Fruit fly (Drosophila melanogaster) whole organism, embryonic: Measurements from ENCODE around the gene CG14043.

Experiments used
- Adf1 ChIP-seq: fragments of 200-800 bp; sonication (Bioruptor generic); IDR thresholded peaks from 2 replicates; pipeline ENCODE4 v1.3.6; 2022; ENCODE audit warnings: missing biosample characterization, missing genetic modification characterization
- CG10267 ChIP-seq: fragments of 200-800 bp; sonication (Bioruptor generic); optimal IDR thresholded peaks from 2 replicates; lab custom pipeline; 2018; ENCODE audit warnings: missing biosample characterization, mild to moderate bottlenecking, missing genetic modification characterization, moderate library complexity
- CG11247 ChIP-seq: fragments of 200-800 bp; sonication (Bioruptor generic); IDR thresholded peaks from 2 replicates; pipeline ENCODE4 v1.3.6; 2022; ENCODE audit warnings: missing biosample characterization, missing genetic modification characterization
- CG12071 ChIP-seq: fragments of 200-800 bp; sonication (Bioruptor generic); optimal IDR thresholded peaks from 3 replicates; lab custom pipeline; 2018; ENCODE audit warnings: missing biosample characterization, mild to moderate bottlenecking, missing genetic modification characterization
- CG12391 ChIP-seq: fragments of 200-800 bp; sonication (Bioruptor generic); optimal IDR thresholded peaks from 3 replicates; lab custom pipeline; 2018; ENCODE audit warnings: missing biosample characterization, mild to moderate bottlenecking, missing genetic modification characterization, moderate library complexity
- CG12942 ChIP-seq: fragments of 200-800 bp; sonication (Bioruptor generic); optimal IDR thresholded peaks from 3 replicates; lab custom pipeline; 2016; ENCODE audit warnings: missing biosample characterization, missing genetic modification characterization
- CG13775 ChIP-seq: fragments of 200-800 bp; sonication (Bioruptor generic); optimal IDR thresholded peaks from 3 replicates; lab custom pipeline; 2017; ENCODE audit warnings: missing biosample characterization, mild to moderate bottlenecking, missing genetic modification characterization
- CG14014 ChIP-seq: fragments of 200-800 bp; sonication (Bioruptor generic); IDR thresholded peaks from 2 replicates; pipeline ENCODE4 v1.3.6; 2022; ENCODE audit warnings: missing biosample characterization, missing genetic modification characterization
- CG14710 ChIP-seq: fragments of 200-800 bp; sonication (Bioruptor generic); optimal IDR thresholded peaks from 3 replicates; lab custom pipeline; 2019; ENCODE audit warnings: missing biosample characterization, mild to moderate bottlenecking, missing genetic modification characterization, moderate library complexity
- CG14965 ChIP-seq: fragments of 200-800 bp; sonication (Bioruptor generic); optimal IDR thresholded peaks from 2 replicates; lab custom pipeline; 2016; ENCODE audit warnings: missing biosample characterization, missing genetic modification characterization, borderline replicate concordance
- CG1603 ChIP-seq: fragments of 200-800 bp; sonication (Bioruptor generic); optimal IDR thresholded peaks from 2 replicates; lab custom pipeline; 2019; ENCODE audit warnings: missing biosample characterization, mild to moderate bottlenecking, missing genetic modification characterization, moderate library complexity
- CG16779 ChIP-seq: fragments of 200-800 bp; sonication (Bioruptor generic); IDR thresholded peaks from 2 replicates; pipeline ENCODE4 v1.3.6; 2022; ENCODE audit warnings: missing biosample characterization, missing genetic modification characterization
- CG3995 ChIP-seq: fragments of 200-800 bp; sonication (Bioruptor generic); optimal IDR thresholded peaks from 3 replicates; lab custom pipeline; 2016; ENCODE audit warnings: missing biosample characterization, missing genetic modification characterization
- CG4360 ChIP-seq: fragments of 200-800 bp; sonication (Bioruptor generic); IDR thresholded peaks from 2 replicates; pipeline ENCODE4 v1.3.6; 2022; ENCODE audit warnings: missing biosample characterization, missing genetic modification characterization
- CG4617 ChIP-seq: fragments of 200-800 bp; sonication (Bioruptor generic); optimal IDR thresholded peaks from 3 replicates; lab custom pipeline; 2016; ENCODE audit warnings: missing biosample characterization, missing genetic modification characterization, borderline replicate concordance
- CG5180 ChIP-seq: fragments of 200-800 bp; sonication (Bioruptor generic); optimal IDR thresholded peaks from 3 replicates; lab custom pipeline; 2017; ENCODE audit warnings: missing biosample characterization, missing genetic modification characterization, mild to moderate bottlenecking, moderate library complexity, missing genetic modification reagents
- CG6175 ChIP-seq: fragments of 200-800 bp; sonication (Bioruptor generic); IDR thresholded peaks from 3 replicates; pipeline ENCODE4 v1.3.6; 2022; ENCODE audit warnings: missing biosample characterization, missing genetic modification characterization
- CG6683 ChIP-seq: fragments of 200-800 bp; sonication (Bioruptor generic); optimal IDR thresholded peaks from 2 replicates; lab custom pipeline; 2017; ENCODE audit warnings: missing biosample characterization, mild to moderate bottlenecking, missing genetic modification characterization, missing genetic modification reagents
- CG8281 ChIP-seq: fragments of 200-800 bp; sonication (Bioruptor generic); optimal IDR thresholded peaks from 2 replicates; lab custom pipeline; 2018; ENCODE audit warnings: missing biosample characterization, mild to moderate bottlenecking, missing genetic modification characterization, moderate library complexity
- CG9215 ChIP-seq: fragments of 200-800 bp; sonication (Bioruptor generic); IDR thresholded peaks from 2 replicates; pipeline ENCODE4 v1.3.6; 2022; ENCODE audit warnings: missing biosample characterization, missing genetic modification characterization
- CG9609 ChIP-seq: fragments of 200-800 bp; sonication (Bioruptor generic); optimal IDR thresholded peaks from 3 replicates; lab custom pipeline; 2016; ENCODE audit warnings: missing biosample characterization, missing genetic modification characterization
- CG9932 ChIP-seq: fragments of 200-800 bp; sonication (Bioruptor generic); IDR thresholded peaks from 2 replicates; pipeline ENCODE4 v1.3.6; 2022; ENCODE audit warnings: missing biosample characterization, missing genetic modification characterization
- CrebB ChIP-seq: fragments of 200-800 bp; sonication (Bioruptor generic); optimal IDR thresholded peaks from 3 replicates; lab custom pipeline; 2018; ENCODE audit warnings: missing biosample characterization, mild to moderate bottlenecking, missing genetic modification characterization
- D ChIP-seq, 2 experiments: fragments of 200-800 bp in 1 of 2; fragments of >200 bp in 1 of 2; sonication (Bioruptor generic) in 1 of 2; optimal IDR thresholded peaks; 2 replicates in 1 of 2; 3 replicates in 1 of 2; lab custom pipeline; 2017; ENCODE audit warnings: mild to moderate bottlenecking in 1 of 2, missing biosample characterization in 1 of 2, missing genetic modification characterization in 1 of 2, missing genetic modification reagents in 1 of 2
- D19B ChIP-seq: fragments of 200-800 bp; sonication (Bioruptor generic); optimal IDR thresholded peaks from 2 replicates; lab custom pipeline; 2017; ENCODE audit warnings: missing biosample characterization, mild to moderate bottlenecking, missing genetic modification characterization
- Doc3 ChIP-seq: fragments of 200-800 bp; sonication (Bioruptor generic); IDR thresholded peaks from 3 replicates; pipeline ENCODE4 v1.3.6; 2022; ENCODE audit warnings: missing biosample characterization, missing genetic modification characterization; ENCODE audit not compliant: partially characterized antibody
- Eip74EF ChIP-seq, 2 experiments: fragments of 200-800 bp in 1 of 2; fragments of >200 bp in 1 of 2; sonication (Bioruptor generic) in 1 of 2; optimal IDR thresholded peaks; 2 replicates each; lab custom pipeline; 2017 to 2019; ENCODE audit warnings: missing biosample characterization in 2 of 2, missing genetic modification characterization in 2 of 2, mild to moderate bottlenecking in 1 of 2, moderate library complexity in 1 of 2
- Elba2 ChIP-seq: fragments of 200-800 bp; sonication (Bioruptor generic); optimal IDR thresholded peaks from 3 replicates; lab custom pipeline; 2016; ENCODE audit warnings: missing biosample characterization, missing genetic modification characterization
- Ets97D ChIP-seq: fragments of 200-800 bp; sonication (Bioruptor generic); optimal IDR thresholded peaks from 3 replicates; lab custom pipeline; 2016; ENCODE audit warnings: missing biosample characterization, missing genetic modification characterization
- Fer1 ChIP-seq: fragments of 200-800 bp; sonication (Bioruptor generic); optimal IDR thresholded peaks from 2 replicates; lab custom pipeline; 2017; ENCODE audit warnings: missing biosample characterization, mild to moderate bottlenecking, missing genetic modification characterization
- Hmx ChIP-seq: fragments of 200-800 bp; sonication (Bioruptor generic); optimal IDR thresholded peaks from 2 replicates; lab custom pipeline; 2016; ENCODE audit warnings: missing biosample characterization, missing genetic modification characterization
- Sry-β ChIP-seq: fragments of 200-800 bp; sonication (Bioruptor generic); optimal IDR thresholded peaks from 2 replicates; lab custom pipeline; 2018; ENCODE audit warnings: missing biosample characterization, mild to moderate bottlenecking, missing genetic modification characterization, moderate library complexity
- Tbp ChIP-seq: fragments of >200 bp; optimal IDR thresholded peaks from 2 replicates; lab custom pipeline; 2018; ENCODE audit warnings: missing biosample characterization, missing genetic modification characterization
- YL-1 ChIP-seq: fragments of 200-800 bp; sonication (Bioruptor generic); optimal IDR thresholded peaks from 3 replicates; lab custom pipeline; 2017; ENCODE audit warnings: missing biosample characterization, mild to moderate bottlenecking, missing genetic modification characterization
- al ChIP-seq: fragments of 200-800 bp; sonication (Bioruptor generic); IDR thresholded peaks from 2 replicates; pipeline ENCODE4 v1.3.6; 2022; ENCODE audit warnings: missing biosample characterization, missing genetic modification characterization
- cg ChIP-seq: fragments of 200-800 bp; sonication (Bioruptor generic); optimal IDR thresholded peaks from 3 replicates; lab custom pipeline; 2019; ENCODE audit warnings: missing biosample characterization, mild to moderate bottlenecking, missing genetic modification characterization, moderate library complexity
- cwo ChIP-seq: fragments of 200-800 bp; sonication (Bioruptor generic); optimal IDR thresholded peaks from 3 replicates; lab custom pipeline; 2017; ENCODE audit warnings: missing biosample characterization, missing genetic modification characterization, mild to moderate bottlenecking, moderate library complexity, missing genetic modification reagents
- ewg ChIP-seq: fragments of 200-800 bp; sonication (Bioruptor generic); optimal IDR thresholded peaks from 3 replicates; lab custom pipeline; 2017; ENCODE audit warnings: mild to moderate bottlenecking, missing biosample characterization, missing genetic modification reagents, missing genetic modification characterization
- eyg ChIP-seq: fragments of 200-800 bp; sonication (Bioruptor generic); optimal IDR thresholded peaks from 3 replicates; lab custom pipeline; 2016; ENCODE audit warnings: missing biosample characterization, missing genetic modification characterization
- fd64A ChIP-seq: fragments of 200-800 bp; sonication (Bioruptor generic); optimal IDR thresholded peaks from 3 replicates; lab custom pipeline; 2018; ENCODE audit warnings: missing biosample characterization, mild to moderate bottlenecking, missing genetic modification characterization
- gfzf ChIP-seq: fragments of 200-800 bp; sonication (Bioruptor generic); optimal IDR thresholded peaks from 2 replicates; lab custom pipeline; 2016; ENCODE audit warnings: missing biosample characterization, mild to moderate bottlenecking, missing genetic modification characterization, moderate library complexity
- hth ChIP-seq: fragments of >200 bp; optimal IDR thresholded peaks from 2 replicates; lab custom pipeline; 2017; ENCODE audit warnings: inconsistent platforms
- seq ChIP-seq: fragments of 200-800 bp; sonication (Bioruptor generic); IDR thresholded peaks from 2 replicates; pipeline ENCODE4 v1.3.6; 2022; ENCODE audit warnings: missing biosample characterization, missing genetic modification characterization
- so ChIP-seq: fragments of 200-800 bp; sonication (Bioruptor generic); IDR thresholded peaks from 3 replicates; pipeline ENCODE4 v1.3.6; 2022; ENCODE audit warnings: missing biosample characterization, missing genetic modification characterization
- sr ChIP-seq: fragments of 200-800 bp; sonication (Bioruptor generic); IDR thresholded peaks from 3 replicates; pipeline ENCODE4 v1.3.6; 2022; ENCODE audit warnings: missing biosample characterization, missing genetic modification characterization
- tgo ChIP-seq: fragments of 200-800 bp; sonication (Bioruptor generic); IDR thresholded peaks from 3 replicates; pipeline ENCODE4 v1.3.6; 2022; ENCODE audit warnings: missing biosample characterization, missing genetic modification characterization
- tio ChIP-seq: fragments of 200-800 bp; sonication (Bioruptor generic); optimal IDR thresholded peaks from 2 replicates; lab custom pipeline; 2017; ENCODE audit warnings: missing biosample characterization, missing genetic modification characterization, inconsistent platforms
- trh ChIP-seq: fragments of 200-800 bp; sonication (Bioruptor generic); optimal IDR thresholded peaks from 2 replicates; lab custom pipeline; 2016; ENCODE audit warnings: missing biosample characterization, missing genetic modification characterization
- ttk ChIP-seq: fragments of 200-800 bp; sonication (Bioruptor generic); IDR thresholded peaks from 2 replicates; pipeline ENCODE4 v2.1.2; 2022; ENCODE audit warnings: missing biosample characterization, missing genetic modification characterization
- wdn ChIP-seq: fragments of 200-800 bp; sonication (Bioruptor generic); IDR thresholded peaks from 2 replicates; pipeline ENCODE4 v1.3.6; 2022; ENCODE audit warnings: missing biosample characterization, missing genetic modification characterization

Gene CG14043

dm6 chr2L:4973731-4974415, 2.4 kb downstream of the CG14043 start, which contains the start of gene mRpL28 (continued):
- TF ChIP-seq Hmx (GFP tag; lab: Kevin White, UChicago) (no peak), so (GFP tag; lab: Robert Waterston, UW) (no peak), CG5180 (GFP tag; lab: Kevin White, UChicago) (no peak), YL-1 (peak; percentile 89), CrebB (tag; lab: Kevin White, UChicago) (no peak), CG14965 (GFP tag; lab: Kevin White, UChicago) (no peak), CG12942 (no peak), CG11247 (GFP tag; lab: Robert Waterston, UW) (no peak), CG14710 (tag; lab: Kevin White, UChicago) (peak; percentile 31), ewg (GFP tag; lab: Kevin White, UChicago) (no peak), CG8281 (no peak), CG6683 (GFP tag; lab: Kevin White, UChicago) (peak; percentile 20), Elba2 (GFP tag; lab: Kevin White, UChicago) (no peak), CG16779 (GFP tag; lab: Robert Waterston, UW) (no peak), Adf1 (GFP tag; lab: Robert Waterston, UW) (no peak; the same call in 1 of the 2 replicates), eyg (GFP tag; lab: Kevin White, UChicago) (no peak), Tbp (GFP tag; lab: Kevin White, UChicago) (no peak), gfzf (GFP tag; lab: Kevin White, UChicago) (peak; percentile 13), CG1603 (tag; lab: Kevin White, UChicago) (peak; percentile 42), Sry-β (GFP tag; lab: Kevin White, UChicago) (peak; percentile 10), CG4617 (GFP tag; lab: Kevin White, UChicago) (peak; percentile 54), fd64A (GFP tag; lab: Kevin White, UChicago) (no peak), ttk (GFP tag; lab: Robert Waterston, UW) (no peak), sr (GFP tag; lab: Robert Waterston, UW) (no peak), trh (GFP tag; lab: Kevin White, UChicago) (no peak), tgo (GFP tag; lab: Robert Waterston, UW) (no peak), CG9609 (GFP tag; lab: Kevin White, UChicago) (no peak), cg (no peak), CG4360 (GFP tag; lab: Robert Waterston, UW) (no peak), hth (lab: Kevin White, UChicago) (no peak), tio (GFP tag; lab: Kevin White, UChicago) (no peak), CG9215 (GFP tag; lab: Robert Waterston, UW) (no peak), cwo (GFP tag; lab: Kevin White, UChicago) (no peak), al (no peak), seq (GFP tag; lab: Robert Waterston, UW) (no peak), Doc3 (GFP tag; lab: Robert Waterston, UW) (peak; percentile 21; the same call in 1 of the 3 replicates), CG6175 (GFP tag; lab: Robert Waterston, UW) (no peak), CG9932 (peak; percentile 67), D19B (no peak), Ets97D (GFP tag; lab: Kevin White, UChicago) (peak; percentile 30), CG12391 (tag; lab: Kevin White, UChicago) (peak; percentile 40), Eip74EF (GFP tag; optimal IDR thresholded peaks at IDR 0.05; lab: Kevin White, UChicago) (peak in 1 of 2 experiments; percentile 38), CG13775 (GFP tag; lab: Kevin White, UChicago) (no peak), D (optimal IDR thresholded peaks at IDR 0.05; lab: Kevin White, UChicago) (no peak), D (GFP tag; optimal IDR thresholded peaks at IDR 0.05; lab: Kevin White, UChicago) (no peak), CG3995 (GFP tag; lab: Kevin White, UChicago) (peak; percentile 29), Fer1 (peak; percentile 50), wdn (no peak), CG12071 (GFP tag; lab: Kevin White, UChicago) (no peak), CG14014 (GFP tag; lab: Robert Waterston, UW) (no peak), CG10267 (peak; percentile 29)
